Worm (Caenorhabditis elegans) whole organism, young adult: ENCODE data around the gene mdmh-35.

Experiments
- B0261.1 ChIP-seq: sonication (generic microtip); optimal IDR thresholded peaks from 2 replicates; lab custom pipeline; 2016; ENCODE audit warnings: mild to moderate bottlenecking, missing genetic modification characterization, moderate library complexity, missing compliant biosample characterization
- F22D6.2 ChIP-seq: sonication (generic microtip); optimal IDR thresholded peaks from 2 replicates; lab custom pipeline; 2016; ENCODE audit warnings: mild to moderate bottlenecking, missing genetic modification characterization, missing compliant biosample characterization
- F23B12.7 ChIP-seq: sonication (generic microtip); optimal IDR thresholded peaks from 2 replicates; lab custom pipeline; 2017; ENCODE audit warnings: missing genetic modification characterization, mild to moderate bottlenecking, missing compliant biosample characterization, antibody characterized with exemption, moderate library complexity; ENCODE audit not compliant: insufficient read depth
- F37B4.10 ChIP-seq: fragments of 200-800 bp; sonication (Bioruptor generic); IDR thresholded peaks from 2 replicates; pipeline ENCODE4 v1.3.6; 2022; ENCODE audit warnings: missing genetic modification characterization, missing compliant biosample characterization
- F49E8.2 ChIP-seq: sonication (generic microtip); optimal IDR thresholded peaks from 3 replicates; lab custom pipeline; 2017; ENCODE audit warnings: missing genetic modification characterization, mild to moderate bottlenecking, missing compliant biosample characterization, antibody characterized with exemption, moderate library complexity; ENCODE audit not compliant: insufficient read depth
- F55B11.4 ChIP-seq: sonication (generic microtip); optimal IDR thresholded peaks from 2 replicates; lab custom pipeline; 2016; ENCODE audit warnings: missing compliant biosample characterization, missing genetic modification characterization, borderline replicate concordance; ENCODE audit not compliant: insufficient read depth
- F57C9.4 ChIP-seq: sonication (generic microtip); optimal IDR thresholded peaks from 2 replicates; lab custom pipeline; 2017; ENCODE audit warnings: mild to moderate bottlenecking, missing genetic modification characterization, missing compliant biosample characterization
- T07F8.4 ChIP-seq: sonication (generic microtip); optimal IDR thresholded peaks from 2 replicates; lab custom pipeline; 2016; ENCODE audit warnings: mild to moderate bottlenecking, missing genetic modification characterization, moderate library complexity, missing compliant biosample characterization
- Y56A3A.18 ChIP-seq: fragments of 200-800 bp; sonication (Bioruptor generic); IDR thresholded peaks from 2 replicates; pipeline ENCODE4 v1.3.6; 2022; ENCODE audit warnings: missing genetic modification reagents, missing genetic modification characterization, missing compliant biosample characterization
- aptf-3 ChIP-seq: fragments of 200-800 bp; sonication (Bioruptor generic); IDR thresholded peaks from 2 replicates; pipeline ENCODE4 v1.3.6; 2022; ENCODE audit warnings: missing genetic modification characterization, missing compliant biosample characterization
- athp-1 ChIP-seq: sonication (generic microtip); optimal IDR thresholded peaks from 2 replicates; lab custom pipeline; 2017; ENCODE audit warnings: mild to moderate bottlenecking, missing genetic modification characterization, missing compliant biosample characterization
- attf-5 ChIP-seq: fragments of 200-800 bp; sonication (Bioruptor generic); optimal IDR thresholded peaks from 2 replicates; lab custom pipeline; 2018; ENCODE audit warnings: mild to moderate bottlenecking, missing genetic modification characterization, missing compliant biosample characterization
- attf-6 ChIP-seq: fragments of 200-800 bp; sonication (Bioruptor generic); IDR thresholded peaks from 2 replicates; pipeline ENCODE4 v1.3.6; 2022; ENCODE audit warnings: missing genetic modification reagents, missing genetic modification characterization, missing compliant biosample characterization
- bed-1 ChIP-seq: fragments of 200-800 bp; sonication (Bioruptor generic); IDR thresholded peaks from 2 replicates; pipeline ENCODE4 v1.3.6; 2022; ENCODE audit warnings: missing genetic modification reagents, missing genetic modification characterization, missing compliant biosample characterization
- ceh-91 ChIP-seq: fragments of 200-800 bp; sonication (Bioruptor generic); IDR thresholded peaks from 2 replicates; pipeline ENCODE4 v1.3.6; 2022; ENCODE audit warnings: missing genetic modification reagents, missing genetic modification characterization, missing compliant biosample characterization
- dox-1 ChIP-seq: fragments of 200-800 bp; sonication (Bioruptor generic); IDR thresholded peaks from 2 replicates; pipeline ENCODE4 v1.3.6; 2022; ENCODE audit warnings: missing genetic modification reagents, missing genetic modification characterization, missing compliant biosample characterization
- efl-1 ChIP-seq: fragments of 150-350 bp; optimal IDR thresholded peaks from 2 replicates; lab custom pipeline; 2014; ENCODE audit warnings: missing biosample characterization, missing genetic modification reagents, missing genetic modification characterization
- hlh-12 ChIP-seq: sonication (generic microtip); optimal IDR thresholded peaks from 2 replicates; lab custom pipeline; 2016; ENCODE audit warnings: missing genetic modification characterization, missing compliant biosample characterization
- hmg-1.2 ChIP-seq: fragments of 200-800 bp; sonication (Bioruptor generic); IDR thresholded peaks from 2 replicates; pipeline ENCODE4 v1.3.6; 2022; ENCODE audit warnings: missing genetic modification reagents, missing genetic modification characterization, missing compliant biosample characterization
- hrde-1 ChIP-seq: sonication (generic microtip); optimal IDR thresholded peaks from 2 replicates; lab custom pipeline; 2016; ENCODE audit warnings: missing genetic modification characterization, mild to moderate bottlenecking, missing compliant biosample characterization, moderate library complexity, missing genotype, missing genetic modification reagents, borderline replicate concordance
- hsf-1 ChIP-seq: fragments of 200-800 bp; sonication (Bioruptor generic); IDR thresholded peaks from 2 replicates; pipeline ENCODE4 v1.3.6; 2022; ENCODE audit warnings: missing genetic modification reagents, missing genetic modification characterization, missing compliant biosample characterization
- let-607 ChIP-seq, 2 experiments: fragments of 200-800 bp in 1 of 2; sonication (Bioruptor generic) in 1 of 2; sonication (generic microtip) in 1 of 2; optimal IDR thresholded peaks; 2 replicates each; lab custom pipeline; 2016 to 2018; ENCODE audit warnings: mild to moderate bottlenecking in 2 of 2, missing compliant biosample characterization in 2 of 2, missing genetic modification characterization in 2 of 2, moderate library complexity in 2 of 2, missing genotype in 1 of 2
- lin-26 ChIP-seq: fragments of 200-800 bp; sonication (Bioruptor generic); IDR thresholded peaks from 2 replicates; pipeline ENCODE4 v1.3.6; 2022; ENCODE audit warnings: missing genetic modification reagents, missing genetic modification characterization, missing compliant biosample characterization
- lin-54 ChIP-seq: fragments of 200-800 bp; sonication (Bioruptor generic); optimal IDR thresholded peaks from 2 replicates; lab custom pipeline; 2018; ENCODE audit warnings: mild to moderate bottlenecking, missing genetic modification characterization, missing compliant biosample characterization
- lir-1 ChIP-seq: fragments of 200-800 bp; sonication (Bioruptor generic); conservative IDR thresholded peaks from 2 replicates; pipeline ENCODE4 v1.3.6; 2022; ENCODE audit warnings: missing genetic modification reagents, missing genetic modification characterization, missing compliant biosample characterization
- lsl-1 ChIP-seq: fragments of 200-800 bp; sonication (Bioruptor generic); optimal IDR thresholded peaks from 2 replicates; lab custom pipeline; 2018; ENCODE audit warnings: mild to moderate bottlenecking, missing genetic modification characterization, moderate library complexity, missing compliant biosample characterization
- mxl-1 ChIP-seq: sonication (generic microtip); optimal IDR thresholded peaks from 2 replicates; lab custom pipeline; 2016; ENCODE audit warnings: missing genetic modification characterization, missing compliant biosample characterization
- nfya-1 ChIP-seq: sonication (generic microtip); optimal IDR thresholded peaks from 2 replicates; lab custom pipeline; 2017; ENCODE audit warnings: antibody characterized with exemption, missing compliant biosample characterization, missing genetic modification characterization, borderline replicate concordance; ENCODE audit not compliant: insufficient read depth
- nhr-120 ChIP-seq: fragments of 200-800 bp; sonication (Bioruptor generic); IDR thresholded peaks from 2 replicates; pipeline ENCODE4 v1.3.6; 2022; ENCODE audit warnings: missing genetic modification characterization, missing compliant biosample characterization
- nhr-80 ChIP-seq: sonication (generic microtip); optimal IDR thresholded peaks from 2 replicates; lab custom pipeline; 2016; ENCODE audit warnings: missing genetic modification characterization, missing compliant biosample characterization
- rcor-1 ChIP-seq: fragments of 200-800 bp; sonication (Bioruptor generic); IDR thresholded peaks from 2 replicates; pipeline ENCODE4 v1.3.6; 2022; ENCODE audit warnings: missing genetic modification reagents, missing genetic modification characterization, missing compliant biosample characterization
- rec-8 ChIP-seq, 2 experiments: sonication (generic microtip); optimal IDR thresholded peaks; 2 replicates each; lab custom pipeline; 2016; ENCODE audit warnings: mild to moderate bottlenecking in 2 of 2, missing genetic modification characterization in 2 of 2, missing genetic modification reagents in 2 of 2, missing genotype in 2 of 2, missing biosample characterization in 1 of 2, missing compliant biosample characterization in 1 of 2, moderate library complexity in 1 of 2
- rpc-1 ChIP-seq, 2 experiments: fragments of 150-350 bp in 1 of 2; sonication (generic microtip) in 1 of 2; optimal IDR thresholded peaks; 2 replicates each; lab custom pipeline; 2014 to 2018; ENCODE audit warnings: missing biosample characterization in 1 of 2, missing genetic modification characterization in 1 of 2, missing genetic modification reagents in 1 of 2, missing genotype in 1 of 2
- sdz-38 ChIP-seq: sonication (generic microtip); optimal IDR thresholded peaks from 2 replicates; lab custom pipeline; 2016; ENCODE audit warnings: missing genotype, missing genetic modification characterization, missing compliant biosample characterization
- sea-2 ChIP-seq: fragments of 200-800 bp; sonication (Bioruptor generic); IDR thresholded peaks from 2 replicates; pipeline ENCODE4 v1.3.6; 2022; ENCODE audit warnings: missing genetic modification characterization, missing compliant biosample characterization
- snpc-1.1 ChIP-seq: sonication (generic microtip); optimal IDR thresholded peaks from 2 replicates; lab custom pipeline; 2017; ENCODE audit warnings: missing genetic modification characterization, mild to moderate bottlenecking, missing compliant biosample characterization, antibody characterized with exemption, moderate library complexity, missing genotype, missing genetic modification reagents; ENCODE audit not compliant: insufficient read depth
- snpc-3.4 ChIP-seq: sonication (generic microtip); optimal IDR thresholded peaks from 2 replicates; lab custom pipeline; 2017; ENCODE audit warnings: missing genetic modification characterization, mild to moderate bottlenecking, missing compliant biosample characterization, antibody characterized with exemption, moderate library complexity, missing genotype, missing genetic modification reagents
- somi-1 ChIP-seq: fragments of 200-800 bp; sonication (Bioruptor generic); optimal IDR thresholded peaks from 2 replicates; lab custom pipeline; 2018; ENCODE audit warnings: mild to moderate bottlenecking, missing genetic modification characterization, missing compliant biosample characterization
- tbp1 ChIP-seq: fragments of 200-800 bp; sonication (Bioruptor generic); optimal IDR thresholded peaks from 2 replicates; lab custom pipeline; 2018; ENCODE audit warnings: mild to moderate bottlenecking, missing genetic modification characterization, missing compliant biosample characterization
- tlf-1 ChIP-seq: fragments of 200-800 bp; sonication (Bioruptor generic); optimal IDR thresholded peaks from 2 replicates; lab custom pipeline; 2018; ENCODE audit warnings: mild to moderate bottlenecking, missing genetic modification characterization, missing compliant biosample characterization
- ztf-22 ChIP-seq: fragments of 200-800 bp; sonication (Bioruptor generic); optimal IDR thresholded peaks from 2 replicates; lab custom pipeline; 2018; ENCODE audit warnings: mild to moderate bottlenecking, missing genetic modification characterization, moderate library complexity, missing compliant biosample characterization
- ztf-25 ChIP-seq: fragments of 200-800 bp; sonication (Bioruptor generic); IDR thresholded peaks from 2 replicates; pipeline ENCODE4 v1.3.6; 2022; ENCODE audit warnings: missing genetic modification reagents, missing genetic modification characterization, missing compliant biosample characterization
- ztf-26 ChIP-seq: sonication (generic microtip); optimal IDR thresholded peaks from 2 replicates; lab custom pipeline; 2017; ENCODE audit warnings: missing genetic modification characterization, missing compliant biosample characterization
- ztf-6 ChIP-seq: fragments of 200-800 bp; sonication (Bioruptor generic); IDR thresholded peaks from 2 replicates; pipeline ENCODE4 v1.3.6; 2022; ENCODE audit warnings: missing genetic modification reagents, missing genetic modification characterization, missing compliant biosample characterization

Gene mdmh-35

ce11 chrII:7866081-7866480 is 10.6 kb upstream of the mdmh-35 start (continued):
- TF ChIP-seq rec-8 (tag; optimal IDR thresholded peaks at IDR 0.05; lab: Kevin White, UChicago) = peak in 1 of 2 experiments; percentile 67
- TF ChIP-seq snpc-1.1 = no peak
- TF ChIP-seq nfya-1 (tag; lab: Kevin White, UChicago) = no peak
- no peak for TF ChIP-seq F22D6.2 (tag; lab: Kevin White, UChicago)
- no peak for TF ChIP-seq ztf-22 (GFP tag; lab: Kevin White, UChicago)
- peak; percentile 1 for TF ChIP-seq lin-54 (GFP tag; lab: Kevin White, UChicago)
- no peak for TF ChIP-seq nhr-120 (GFP tag; lab: Robert Waterston, UW)
- TF ChIP-seq F23B12.7 (tag; lab: Kevin White, UChicago) = no peak
- no peak for TF ChIP-seq lsl-1 (GFP tag; lab: Kevin White, UChicago)
- no peak for TF ChIP-seq hlh-12 (tag; lab: Kevin White, UChicago)
- TF ChIP-seq hsf-1 (GFP tag; lab: Robert Waterston, UW) = 0 out of 2 replicates have a peak, but pooled peaks have one; percentile 9
- no peak for TF ChIP-seq athp-1
- no peak for TF ChIP-seq Y56A3A.18 (GFP tag; lab: Robert Waterston, UW)
- no peak for TF ChIP-seq ceh-91 (GFP tag; lab: Robert Waterston, UW)
- no peak for TF ChIP-seq rpc-1 (optimal IDR thresholded peaks at IDR 0.05; lab: Kevin White, UChicago)
- no peak for TF ChIP-seq rpc-1 (tag; optimal IDR thresholded peaks at IDR 0.05; lab: Kevin White, UChicago)
- TF ChIP-seq hrde-1 (tag; lab: Kevin White, UChicago) = peak; percentile 81
- TF ChIP-seq snpc-3.4 (tag; lab: Kevin White, UChicago) = peak; percentile 72
- no peak for TF ChIP-seq ztf-26 (tag; lab: Kevin White, UChicago)
- TF ChIP-seq mxl-1 = no peak
- TF ChIP-seq ztf-25 (GFP tag; lab: Robert Waterston, UW) = no peak
- TF ChIP-seq sea-2 (GFP tag; lab: Robert Waterston, UW) = no peak
- no peak for TF ChIP-seq F37B4.10
- peak; percentile 68 for TF ChIP-seq lin-26 (GFP tag; lab: Robert Waterston, UW)
- no peak for TF ChIP-seq somi-1
- no peak for TF ChIP-seq rcor-1 (GFP tag; lab: Robert Waterston, UW)
- no peak for TF ChIP-seq efl-1 (GFP tag; lab: Kevin White, UChicago)
- TF ChIP-seq B0261.1 (tag; lab: Kevin White, UChicago) = no peak

DNA sequence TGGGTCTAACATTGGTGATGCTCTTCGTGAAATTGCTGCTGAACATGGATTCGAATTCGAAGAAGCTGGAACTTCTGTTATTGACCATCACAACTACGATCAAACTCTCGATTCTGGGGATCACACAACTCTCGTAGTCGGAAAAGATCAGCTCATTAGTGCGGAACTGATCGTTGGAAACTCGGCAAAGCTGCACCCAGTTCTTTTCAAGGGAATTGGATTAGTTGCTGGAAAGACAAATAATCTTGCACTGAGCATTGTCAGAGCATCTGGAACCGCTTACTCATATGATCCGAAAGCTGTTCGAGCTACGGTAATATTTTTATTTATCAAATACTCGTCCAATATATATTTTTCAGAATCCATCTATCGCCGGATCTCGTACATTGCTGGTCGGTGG is 9.4 kb upstream of the mdmh-35 start:
- no peak for TF ChIP-seq aptf-3 (GFP tag; lab: Robert Waterston, UW)
- no peak for TF ChIP-seq F55B11.4 (tag; lab: Kevin White, UChicago)
- TF ChIP-seq let-607 (tag; optimal IDR thresholded peaks at IDR 0.05; lab: Kevin White, UChicago) = no peak
- no peak for TF ChIP-seq snpc-1.1
- no peak for TF ChIP-seq bed-1
- no peak for TF ChIP-seq tlf-1
- no peak for TF ChIP-seq F57C9.4 (tag; lab: Kevin White, UChicago)
- no peak for TF ChIP-seq dox-1 (GFP tag; lab: Robert Waterston, UW)
- TF ChIP-seq Y56A3A.18 (GFP tag; lab: Robert Waterston, UW) = no peak
- TF ChIP-seq hmg-1.2 (GFP tag; lab: Robert Waterston, UW) = no peak
- TF ChIP-seq attf-6 (GFP tag; lab: Robert Waterston, UW) = no peak
- TF ChIP-seq attf-5 (GFP tag; lab: Kevin White, UChicago) = no peak
- TF ChIP-seq F49E8.2 (tag; lab: Kevin White, UChicago) = no peak
- TF ChIP-seq ztf-6 (GFP tag; lab: Robert Waterston, UW) = no peak
- no peak for TF ChIP-seq tbp1 (GFP tag; lab: Kevin White, UChicago)
- TF ChIP-seq nhr-80 (tag; lab: Kevin White, UChicago) = no peak
- no peak for TF ChIP-seq sdz-38 (tag; lab: Kevin White, UChicago)
- no peak for TF ChIP-seq lir-1 (GFP tag; lab: Robert Waterston, UW)
- TF ChIP-seq T07F8.4 = no peak
